Worm (Caenorhabditis elegans): ENCODE results near the gene fbxa-137.

The fbxa-137 gene

ce11 chrV:2254553-2255124 is 24.0 kb upstream of the fbxa-137 start, which contains the start of gene str-253:
Gene str-253, minus strand, starts transcription at chrV:2254603.
- TF ChIP-seq aly-2 (tag; optimal IDR thresholded peaks at IDR 0.05), result no peak
- no peak for TF ChIP-seq nhr-11 (tag; optimal IDR thresholded peaks at IDR 0.05)
- no peak for TF ChIP-seq ama-1 (optimal IDR thresholded peaks at IDR 0.05)
- no peak for TF ChIP-seq egl-27 (tag; optimal IDR thresholded peaks at IDR 0.05)
- no peak for TF ChIP-seq nhr-237 (tag; optimal IDR thresholded peaks at IDR 0.05)
- TF ChIP-seq ceh-9 (tag; optimal IDR thresholded peaks at IDR 0.05), result no peak

- TF ChIP-seq hmg-11 (tag; optimal IDR thresholded peaks at IDR 0.05), result peak; percentile 15
Measured at ce11 chrV:2255191-2255590, 23.4 kb upstream of the fbxa-137 start, which contains the start of gene F41B5.1. Gene F41B5.1, plus strand, starts transcription at chrV:2255533.

- peak; percentile 28 for TF ChIP-seq elt-2 (tag; optimal IDR thresholded peaks at IDR 0.05)
- TF ChIP-seq nhr-23 (tag; optimal IDR thresholded peaks at IDR 0.05), result peak; percentile 3
- no peak for TF ChIP-seq R02D3.7 (tag; optimal IDR thresholded peaks at IDR 0.05)
- TF ChIP-seq skn-1 (tag; optimal IDR thresholded peaks at IDR 0.05), result peak; percentile 89
- TF ChIP-seq nhr-76 (tag; optimal IDR thresholded peaks at IDR 0.05), result no peak
- no peak for TF ChIP-seq egl-5 (tag; optimal IDR thresholded peaks at IDR 0.05)
- TF ChIP-seq fos-1 (tag; optimal IDR thresholded peaks at IDR 0.05), result no peak
- TF ChIP-seq nfya-1 (tag; optimal IDR thresholded peaks at IDR 0.05; ENCODE audit: insufficient read depth), result peak; percentile 16
- no peak for TF ChIP-seq ceh-28 (tag; optimal IDR thresholded peaks at IDR 0.05)
- no peak for TF ChIP-seq sea-2 (GFP tag; optimal IDR thresholded peaks at IDR 0.05)
- no peak for TF ChIP-seq fkh-2 (tag; optimal IDR thresholded peaks at IDR 0.05)
- TF ChIP-seq pha-4 (tag; optimal IDR thresholded peaks at IDR 0.05), result peak; percentile 83
- no peak for TF ChIP-seq lin-15B (tag; optimal IDR thresholded peaks at IDR 0.05)
- TF ChIP-seq ama-1 (optimal IDR thresholded peaks at IDR 0.05), result no peak
- no peak for TF ChIP-seq nhr-11 (tag; optimal IDR thresholded peaks at IDR 0.05)
- no peak for TF ChIP-seq ztf-4 (tag; optimal IDR thresholded peaks at IDR 0.05)
- TF ChIP-seq nhr-77 (tag; optimal IDR thresholded peaks at IDR 0.05), result no peak
- TF ChIP-seq unc-62 (GFP tag; optimal IDR thresholded peaks at IDR 0.05), result no peak
- no peak for TF ChIP-seq zag-1 (tag; optimal IDR thresholded peaks at IDR 0.05)
- no peak for TF ChIP-seq nhr-237 (tag; optimal IDR thresholded peaks at IDR 0.05)
Measured at ce11 chrV:2259750-2260149, 18.9 kb upstream of the fbxa-137 start, which contains the start of gene nhr-182. Gene nhr-182, minus strand, starts transcription at chrV:2259927.

ce11 chrV:2260660-2261059 is 18.0 kb upstream of the fbxa-137 start, which contains the start of gene F41B5.12:
Gene F41B5.12, plus strand, starts transcription at chrV:2260960.
- TF ChIP-seq nhr-12 (tag; optimal IDR thresholded peaks at IDR 0.05), result no peak
- no peak for TF ChIP-seq lin-39 (tag; optimal IDR thresholded peaks at IDR 0.05)
- no peak for TF ChIP-seq skn-1 (tag; optimal IDR thresholded peaks at IDR 0.05)
- no peak for TF ChIP-seq ZK546.5 (tag; optimal IDR thresholded peaks at IDR 0.05)

ce11 chrV:2264455-2264854 is 14.2 kb upstream of the fbxa-137 start, which contains the start of gene nhr-183:
Gene nhr-183, minus strand, starts transcription at chrV:2264634.
- TF ChIP-seq nhr-76 (tag; optimal IDR thresholded peaks at IDR 0.05) (no peak), nhr-12 (tag; optimal IDR thresholded peaks at IDR 0.05) (no peak), nhr-23 (tag; optimal IDR thresholded peaks at IDR 0.05) (no peak), unc-39 (tag; optimal IDR thresholded peaks at IDR 0.05) (no peak), ceh-82 (tag; optimal IDR thresholded peaks at IDR 0.05) (no peak), pha-4 (tag; optimal IDR thresholded peaks at IDR 0.05) (peak; percentile 46)

- TF ChIP-seq nhr-25 (tag; optimal IDR thresholded peaks at IDR 0.05), result no peak
- TF ChIP-seq nfya-1 (tag; optimal IDR thresholded peaks at IDR 0.05; ENCODE audit: insufficient read depth), result no peak
- no peak for TF ChIP-seq zag-1 (tag; optimal IDR thresholded peaks at IDR 0.05)
- TF ChIP-seq eor-1 (tag; optimal IDR thresholded peaks at IDR 0.05), result no peak
- TF ChIP-seq nhr-23 (tag; optimal IDR thresholded peaks at IDR 0.05), result no peak
- TF ChIP-seq unc-62 (GFP tag; optimal IDR thresholded peaks at IDR 0.05), result no peak
- TF ChIP-seq ztf-11 (tag; optimal IDR thresholded peaks at IDR 0.05), result no peak
- no peak for TF ChIP-seq sea-2 (GFP tag; optimal IDR thresholded peaks at IDR 0.05)
Measured at ce11 chrV:2264925-2265324, 13.7 kb upstream of the fbxa-137 start.
